Fruit fly (Drosophila melanogaster) Kc167 (cell line): ENCODE results near the gene Ubr3.

ENCODE experiments used
- Myc ChIP-seq: fragments of >200 bp; optimal IDR thresholded peaks from 2 replicates; lab custom pipeline; 2017; ENCODE audit warnings: missing external identifiers
- Sin3A ChIP-seq: fragments of >200 bp; optimal IDR thresholded peaks from 2 replicates; lab custom pipeline; 2018; ENCODE audit warnings: missing external identifiers
- h ChIP-seq: fragments of >200 bp; optimal IDR thresholded peaks from 3 replicates; lab custom pipeline; 2018; ENCODE audit warnings: missing external identifiers
- insv ChIP-seq: fragments of >200 bp; optimal IDR thresholded peaks from 3 replicates; lab custom pipeline; 2018; ENCODE audit warnings: missing external identifiers
- psq ChIP-seq: fragments of >200 bp; optimal IDR thresholded peaks from 2 replicates; lab custom pipeline; 2017; ENCODE audit warnings: missing external identifiers
- ttk ChIP-seq: sonication (Bioruptor generic); optimal IDR thresholded peaks from 2 replicates; lab custom pipeline; 2017; ENCODE audit warnings: missing external identifiers

dm6 chrX:7933210-7933915 lies 2.3 kb upstream of the Ubr3 start, which contains the start of the genes Dhdds and RpS14a:
- TF ChIP-seq Sin3A (lab: Kevin White, UChicago) = no peak
- no peak for TF ChIP-seq psq (lab: Kevin White, UChicago)
- TF ChIP-seq h (lab: Kevin White, UChicago) = no peak
- TF ChIP-seq insv (lab: Kevin White, UChicago) = no peak
- TF ChIP-seq ttk (lab: Kevin White, UChicago) = no peak
- TF ChIP-seq Myc (lab: Kevin White, UChicago) = no peak
